Fruit fly (Drosophila melanogaster) whole organism, pupa: ENCODE results near the gene lili.

Source experiments
- CG10348 ChIP-seq: fragments of 200-800 bp; sonication (Bioruptor generic); IDR thresholded peaks from 2 replicates; pipeline ENCODE4 v1.3.6; 2022; ENCODE audit warnings: missing biosample characterization, missing genetic modification characterization
- CG12605 ChIP-seq: fragments of 200-800 bp; sonication (Bioruptor generic); IDR thresholded peaks from 2 replicates; pipeline ENCODE4 v1.3.6; 2022; ENCODE audit warnings: missing biosample characterization, missing genetic modification characterization
- CG13204 ChIP-seq: fragments of 200-800 bp; sonication (Bioruptor generic); optimal IDR thresholded peaks from 2 replicates; lab custom pipeline; 2018; ENCODE audit warnings: missing biosample characterization, mild to moderate bottlenecking, missing genetic modification characterization, moderate library complexity
- CG14655 ChIP-seq: fragments of 200-800 bp; sonication (Bioruptor generic); optimal IDR thresholded peaks from 3 replicates; lab custom pipeline; 2017; ENCODE audit warnings: mild to moderate bottlenecking, missing biosample characterization, missing genetic modification reagents, missing genetic modification characterization
- CG15710 ChIP-seq: fragments of 200-800 bp; sonication (Bioruptor generic); optimal IDR thresholded peaks from 2 replicates; lab custom pipeline; 2018; ENCODE audit warnings: missing biosample characterization, mild to moderate bottlenecking, missing genetic modification characterization, moderate library complexity
- CG17806 ChIP-seq: fragments of 200-800 bp; sonication (Bioruptor generic); optimal IDR thresholded peaks from 2 replicates; lab custom pipeline; 2018; ENCODE audit warnings: missing biosample characterization, mild to moderate bottlenecking, missing genetic modification characterization, moderate library complexity
- CG32121 ChIP-seq: fragments of 200-800 bp; sonication (Bioruptor generic); IDR thresholded peaks from 2 replicates; pipeline ENCODE4 v1.3.6; 2022; ENCODE audit warnings: missing biosample characterization, missing genetic modification characterization
- CG34367 ChIP-seq: fragments of 200-800 bp; sonication (Bioruptor generic); optimal IDR thresholded peaks from 2 replicates; lab custom pipeline; 2018; ENCODE audit warnings: missing biosample characterization, mild to moderate bottlenecking, missing genetic modification characterization
- CG4496 ChIP-seq: fragments of 200-800 bp; sonication (Bioruptor generic); IDR thresholded peaks from 3 replicates; pipeline ENCODE4 v1.3.6; 2022; ENCODE audit warnings: missing biosample characterization, missing genetic modification characterization
- CG8159 ChIP-seq: fragments of 200-800 bp; sonication (Bioruptor generic); optimal IDR thresholded peaks from 3 replicates; lab custom pipeline; 2018; ENCODE audit warnings: missing biosample characterization, mild to moderate bottlenecking, missing genetic modification characterization, moderate library complexity
- CG8301 ChIP-seq: fragments of 200-800 bp; sonication (Bioruptor generic); optimal IDR thresholded peaks from 2 replicates; lab custom pipeline; 2018; ENCODE audit warnings: missing biosample characterization, mild to moderate bottlenecking, missing genetic modification characterization
- CG9948 ChIP-seq: fragments of 200-800 bp; sonication (Bioruptor generic); optimal IDR thresholded peaks from 2 replicates; lab custom pipeline; 2018; ENCODE audit warnings: missing biosample characterization, mild to moderate bottlenecking, missing genetic modification characterization, moderate library complexity
- D1 ChIP-seq: fragments of 200-800 bp; sonication (Bioruptor generic); optimal IDR thresholded peaks from 2 replicates; lab custom pipeline; 2018; ENCODE audit warnings: missing biosample characterization, mild to moderate bottlenecking, missing genetic modification characterization, moderate library complexity
- EcR ChIP-seq: fragments of 200-800 bp; sonication (Bioruptor generic); optimal IDR thresholded peaks from 3 replicates; lab custom pipeline; 2019; ENCODE audit warnings: missing biosample characterization, missing genetic modification characterization, mild to moderate bottlenecking, moderate library complexity, missing genetic modification reagents
- Ets98B ChIP-seq: fragments of 200-800 bp; sonication (Bioruptor generic); IDR thresholded peaks from 2 replicates; pipeline ENCODE4 v1.3.6; 2022; ENCODE audit warnings: missing biosample characterization, missing genetic modification characterization
- Pif1A ChIP-seq: fragments of 200-800 bp; sonication (Bioruptor generic); optimal IDR thresholded peaks from 3 replicates; lab custom pipeline; 2016; ENCODE audit warnings: missing biosample characterization, missing genetic modification characterization
- Pif1B ChIP-seq: fragments of 200-800 bp; sonication (Bioruptor generic); optimal IDR thresholded peaks from 3 replicates; lab custom pipeline; 2016; ENCODE audit warnings: missing biosample characterization, missing genetic modification characterization
- Snoo ChIP-seq: fragments of 200-800 bp; sonication (Bioruptor generic); optimal IDR thresholded peaks from 3 replicates; lab custom pipeline; 2017; ENCODE audit warnings: missing biosample characterization, mild to moderate bottlenecking, missing genetic modification characterization, inconsistent platforms
- fd96Ca ChIP-seq: fragments of 200-800 bp; sonication (Bioruptor generic); IDR thresholded peaks from 3 replicates; pipeline ENCODE4 v1.3.6; 2022; ENCODE audit warnings: missing biosample characterization, missing genetic modification characterization
- gl ChIP-seq: fragments of 200-800 bp; sonication (Bioruptor generic); optimal IDR thresholded peaks from 2 replicates; lab custom pipeline; 2018; ENCODE audit warnings: missing biosample characterization, mild to moderate bottlenecking, missing genetic modification characterization
- rn ChIP-seq: fragments of 200-800 bp; sonication (Bioruptor generic); IDR thresholded peaks from 2 replicates; pipeline ENCODE4 v1.3.6; 2022; ENCODE audit warnings: missing biosample characterization, missing genetic modification characterization

The lili gene

dm6 chr3R:24812987-24813636 lies 700 bp downstream of the lili start:
- no peak for TF ChIP-seq Ets98B (GFP tag; lab: Robert Waterston, UW)
- no peak for TF ChIP-seq Snoo (tag; lab: Kevin White, UChicago)
- TF ChIP-seq gl: no peak
- TF ChIP-seq CG15710 (tag; lab: Kevin White, UChicago): no peak
- no peak for TF ChIP-seq CG14655 (GFP tag; lab: Kevin White, UChicago)
- peak; percentile 64 for TF ChIP-seq CG12605

- TF ChIP-seq rn (GFP tag; lab: Robert Waterston, UW): no peak
- no peak for TF ChIP-seq Pif1B (GFP tag; lab: Kevin White, UChicago)
- TF ChIP-seq D1 (tag; lab: Kevin White, UChicago): no peak
- no peak for TF ChIP-seq Pif1A (GFP tag; lab: Kevin White, UChicago)
- no peak for TF ChIP-seq CG10348
- TF ChIP-seq CG4496: no peak
- TF ChIP-seq CG14655 (GFP tag; lab: Kevin White, UChicago): no peak
- TF ChIP-seq CG13204 (GFP tag; lab: Kevin White, UChicago): no peak
- TF ChIP-seq EcR (GFP tag; lab: Kevin White, UChicago): no peak
- TF ChIP-seq CG8301: no peak
- no peak for TF ChIP-seq CG8159 (tag; lab: Kevin White, UChicago)
- TF ChIP-seq CG32121 (GFP tag; lab: Robert Waterston, UW): no peak
- TF ChIP-seq CG17806 (tag; lab: Kevin White, UChicago): no peak
- no peak for TF ChIP-seq CG34367 (tag; lab: Kevin White, UChicago)
- no peak for TF ChIP-seq CG9948 (tag; lab: Kevin White, UChicago)
- TF ChIP-seq gl: no peak
- no peak for TF ChIP-seq Ets98B (GFP tag; lab: Robert Waterston, UW)
- no peak for TF ChIP-seq CG12605
- no peak for TF ChIP-seq CG15710 (tag; lab: Kevin White, UChicago)
- TF ChIP-seq Snoo (tag; lab: Kevin White, UChicago): no peak
- TF ChIP-seq, all 21 proteins: peak for 0
Measured at dm6 chr3R:24812394-24812793, 1.4 kb downstream of the lili start.

- TF ChIP-seq rn (GFP tag; lab: Robert Waterston, UW): peak; percentile 89
- TF ChIP-seq CG8159 (tag; lab: Kevin White, UChicago): peak; percentile 88
- peak; percentile 85 for TF ChIP-seq CG10348
- peak; percentile 93 for TF ChIP-seq CG32121 (GFP tag; lab: Robert Waterston, UW)
- no peak for TF ChIP-seq D1 (tag; lab: Kevin White, UChicago)
- no peak for TF ChIP-seq CG13204 (GFP tag; lab: Kevin White, UChicago)
- TF ChIP-seq Pif1B (GFP tag; lab: Kevin White, UChicago): peak; percentile 93
- TF ChIP-seq Pif1A (GFP tag; lab: Kevin White, UChicago): peak; percentile 93
- peak; percentile 88 for TF ChIP-seq CG9948 (tag; lab: Kevin White, UChicago)
- peak; percentile 92 for TF ChIP-seq CG17806 (tag; lab: Kevin White, UChicago)
- TF ChIP-seq CG12605: peak; percentile 94
- peak; percentile 90 for TF ChIP-seq CG15710 (tag; lab: Kevin White, UChicago)
- TF ChIP-seq Snoo (tag; lab: Kevin White, UChicago): peak; percentile 69
- peak; percentile 98 for TF ChIP-seq fd96Ca (GFP tag; lab: Robert Waterston, UW)
- peak; percentile 98 for TF ChIP-seq CG4496
- peak; percentile 96 for TF ChIP-seq CG14655 (GFP tag; lab: Kevin White, UChicago)
- peak; percentile 85 for TF ChIP-seq gl
- TF ChIP-seq Ets98B (GFP tag; lab: Robert Waterston, UW): peak; percentile 97
- TF ChIP-seq CG34367 (tag; lab: Kevin White, UChicago): peak; percentile 92
- TF ChIP-seq EcR (GFP tag; lab: Kevin White, UChicago): peak; percentile 95
- TF ChIP-seq CG8301: peak; percentile 95
Measured at dm6 chr3R:24810844-24811625, 2.8 kb downstream of the lili start.

dm6 chr3R:24809576-24810279 lies 4.1 kb downstream of the lili start:
- TF ChIP-seq CG34367 (tag; lab: Kevin White, UChicago): no peak
- TF ChIP-seq CG10348: no peak
- no peak for TF ChIP-seq rn (GFP tag; lab: Robert Waterston, UW)
- no peak for TF ChIP-seq CG13204 (GFP tag; lab: Kevin White, UChicago)
- no peak for TF ChIP-seq CG12605
- no peak for TF ChIP-seq CG14655 (GFP tag; lab: Kevin White, UChicago)
- TF ChIP-seq CG4496: no peak

dm6 chr3R:24807321-24807720 lies 6.5 kb downstream of the lili start, which contains the start of gene CG6980:
CG6980 (plus strand) TSS chr3R:24807621.
- no peak for TF ChIP-seq Pif1A (GFP tag; lab: Kevin White, UChicago)
- TF ChIP-seq CG34367 (tag; lab: Kevin White, UChicago): no peak
- TF ChIP-seq CG8159 (tag; lab: Kevin White, UChicago): no peak
- TF ChIP-seq Ets98B (GFP tag; lab: Robert Waterston, UW): no peak
